Fruit fly (Drosophila melanogaster): ENCODE results near the gene ORMDL.

Gene ORMDL

DNA sequence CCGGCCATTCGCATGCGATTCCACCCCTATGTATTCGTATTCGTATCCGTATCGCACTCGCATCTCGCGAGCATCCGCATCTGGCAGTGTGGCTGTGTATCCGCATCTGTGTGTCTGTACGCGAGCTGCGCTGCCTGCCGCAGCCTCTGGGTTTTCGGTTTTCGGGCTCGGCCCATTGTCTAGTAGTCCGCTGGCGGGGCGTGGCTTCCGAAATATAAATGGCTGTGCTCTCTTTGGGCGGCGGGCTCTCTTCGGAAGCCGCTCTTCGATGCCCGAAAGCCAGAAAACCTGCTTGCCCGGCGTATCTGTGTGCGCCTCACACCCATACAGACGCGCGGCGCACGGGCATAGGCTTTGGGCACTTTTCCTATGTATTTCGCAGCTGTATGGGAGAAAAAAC, 36.8 kb upstream of the ORMDL start (continued):
- TF ChIP-seq CG34224 (GFP tag; IDR thresholded peaks at IDR 0.05; ENCODE audit: partially characterized antibody), result peak; percentile 55; the same call in 1 of the 3 replicates
- TF ChIP-seq CG2889 (GFP tag; IDR thresholded peaks at IDR 0.05), result no peak
- no peak for TF ChIP-seq E2f1 (GFP tag; IDR thresholded peaks at IDR 0.05)
- no peak for TF ChIP-seq CG10654 (GFP tag; optimal IDR thresholded peaks at IDR 0.05)
- no peak for TF ChIP-seq Ets65A (GFP tag)
- peak; percentile 97 for TF ChIP-seq Nf-YC (tag; optimal IDR thresholded peaks at IDR 0.05)
- TF ChIP-seq CG8290 (GFP tag; optimal IDR thresholded peaks at IDR 0.05), result no peak
- TF ChIP-seq CG8290 (tag; optimal IDR thresholded peaks at IDR 0.05), result no peak
- no peak for TF ChIP-seq CG3281 (GFP tag; optimal IDR thresholded peaks at IDR 0.05)
- no peak for TF ChIP-seq fd64A (GFP tag; optimal IDR thresholded peaks at IDR 0.05)
- TF ChIP-seq unc-4 (GFP tag; IDR thresholded peaks at IDR 0.05; ENCODE audit: partially characterized antibody), result peak; percentile 28; the same call in 1 of the 2 replicates
- TF ChIP-seq br (optimal IDR thresholded peaks at IDR 0.05), result no peak
- no peak for TF ChIP-seq CG31365 (tag; optimal IDR thresholded peaks at IDR 0.05)
- TF ChIP-seq CG6689 (GFP tag; IDR thresholded peaks at IDR 0.05), result no peak
- no peak for TF ChIP-seq CG13894 (tag; optimal IDR thresholded peaks at IDR 0.05)
- TF ChIP-seq CG6791 (GFP tag; IDR thresholded peaks at IDR 0.05; ENCODE audit: partially characterized antibody), result 0 out of 3 replicates have a peak, but pooled peaks have one; percentile 30
- TF ChIP-seq hbn (GFP tag; IDR thresholded peaks at IDR 0.05; ENCODE audit: partially characterized antibody), result peak; percentile 27; the same call in 1 of the 2 replicates
- TF ChIP-seq CG10321 (GFP tag; IDR thresholded peaks at IDR 0.05), result 0 out of 2 replicates have a peak, but pooled peaks have one; percentile 21
- TF ChIP-seq tup (GFP tag; optimal IDR thresholded peaks at IDR 0.05), result no peak
- no peak for TF ChIP-seq MBD-R2 (GFP tag; IDR thresholded peaks at IDR 0.05)
- peak; percentile 41 to 86 for TF ChIP-seq Trl (optimal IDR thresholded peaks at IDR 0.05)
- no peak for TF ChIP-seq Trl (GFP tag; optimal IDR thresholded peaks at IDR 0.05)
- no peak for TF ChIP-seq Dbx (GFP tag; IDR thresholded peaks at IDR 0.05)
- no peak for TF ChIP-seq Antp (GFP tag; optimal IDR thresholded peaks at IDR 0.05)
- no peak for TF ChIP-seq CG8924 (tag; optimal IDR thresholded peaks at IDR 0.05)
- TF ChIP-seq PHDP (tag; optimal IDR thresholded peaks at IDR 0.05), result no peak
- TF ChIP-seq z (GFP tag; IDR thresholded peaks at IDR 0.05), result 0 out of 3 replicates have a peak, but pooled peaks have one; percentile 6
- TF ChIP-seq run (tag; optimal IDR thresholded peaks at IDR 0.05), result no peak
- TF ChIP-seq row (GFP tag; IDR thresholded peaks at IDR 0.05), result 0 out of 3 replicates have a peak, but pooled peaks have one; percentile 15
- no peak for TF ChIP-seq lilli (GFP tag; optimal IDR thresholded peaks at IDR 0.05)
- TF ChIP-seq CG3163 (GFP tag; optimal IDR thresholded peaks at IDR 0.05), result peak; percentile 98
- no peak for TF ChIP-seq Sox102F (GFP tag; optimal IDR thresholded peaks at IDR 0.05)
- TF ChIP-seq Doc3 (GFP tag; IDR thresholded peaks at IDR 0.05; ENCODE audit: partially characterized antibody), result no peak
- TF ChIP-seq nom (GFP tag; optimal IDR thresholded peaks at IDR 0.05), result peak; percentile 4
- TF ChIP-seq Adf1 (GFP tag; IDR thresholded peaks at IDR 0.05), result peak; percentile 86
- TF ChIP-seq pho (GFP tag; optimal IDR thresholded peaks at IDR 0.05), result no peak
- no peak; the same call in 1 of the 2 replicates for TF ChIP-seq ttk (GFP tag; IDR thresholded peaks at IDR 0.05)
- no peak for TF ChIP-seq CG6254 (GFP tag; optimal IDR thresholded peaks at IDR 0.05)
- peak; percentile 15 for TF ChIP-seq CG4707 (GFP tag; optimal IDR thresholded peaks at IDR 0.05)
- no peak for TF ChIP-seq CG15514 (GFP tag; optimal IDR thresholded peaks at IDR 0.05)
- peak; percentile 51 for TF ChIP-seq CG13775 (GFP tag; optimal IDR thresholded peaks at IDR 0.05)
- TF ChIP-seq yki (optimal IDR thresholded peaks at IDR 0.05), result peak; percentile 35
- TF ChIP-seq grn (GFP tag; optimal IDR thresholded peaks at IDR 0.05), result peak; percentile 7
- TF ChIP-seq onecut (GFP tag; IDR thresholded peaks at IDR 0.05), result no peak
- no peak for TF ChIP-seq CG14860 (GFP tag; IDR thresholded peaks at IDR 0.05; ENCODE audit: partially characterized antibody)
- peak; percentile 92 for TF ChIP-seq cg (GFP tag; optimal IDR thresholded peaks at IDR 0.05)
- TF ChIP-seq BEAF-32 (GFP tag; optimal IDR thresholded peaks at IDR 0.05), result no peak
- TF ChIP-seq Scr (GFP tag; IDR thresholded peaks at IDR 0.05; ENCODE audit: partially characterized antibody), result no peak
- TF ChIP-seq CG12744 (GFP tag; optimal IDR thresholded peaks at IDR 0.05), result no peak
- TF ChIP-seq eve (GFP tag; optimal IDR thresholded peaks at IDR 0.05), result no peak
- no peak for TF ChIP-seq CG8944 (GFP tag; optimal IDR thresholded peaks at IDR 0.05)
- no peak for TF ChIP-seq CG2129 (GFP tag; IDR thresholded peaks at IDR 0.05; ENCODE audit: partially characterized antibody)

Data from whole organism, embryonic.